Worm (Caenorhabditis elegans) whole organism, dauer: ENCODE data around the gene C07A4.3.

Source experiments
- unc-62 ChIP-seq: sonication (generic microtip); optimal IDR thresholded peaks from 2 replicates; lab custom pipeline; 2017; ENCODE audit warnings: missing biosample characterization, missing genetic modification reagents, missing genetic modification characterization

C07A4.3 gene

ce11 chrX:10204313-10205063 is 29.7 kb downstream of the C07A4.3 start:
- TF ChIP-seq unc-62 (GFP tag; lab: Kevin White, UChicago) = no peak

ce11 chrX:10205321-10205720 is 30.5 kb downstream of the C07A4.3 start, which contains the start of gene sex-1:
sex-1 (minus strand) TSS chrX:10205421.
- no peak for TF ChIP-seq unc-62 (GFP tag; lab: Kevin White, UChicago)

ce11 chrX:10206008-10206407 is 31.2 kb downstream of the C07A4.3 start:
- TF ChIP-seq unc-62 (GFP tag; lab: Kevin White, UChicago) = no peak

- no peak for TF ChIP-seq unc-62 (GFP tag; lab: Kevin White, UChicago)
These were observed 33.7 kb downstream of the C07A4.3 start for ce11 chrX:10208481-10208880.

ce11 chrX:10212469-10212868 is 37.7 kb downstream of the C07A4.3 start, which contains the start of gene F44A6.3:
F44A6.3 (plus strand) TSS chrX:10212769.
- TF ChIP-seq unc-62 (GFP tag; lab: Kevin White, UChicago) = no peak

- TF ChIP-seq unc-62 (GFP tag; lab: Kevin White, UChicago) = no peak
These were observed 40.6 kb downstream of the C07A4.3 start, which contains the start of gene F44A6.4 for ce11 chrX:10215429-10215828. F44A6.4 (minus strand) TSS chrX:10215495.

ce11 chrX:10216344-10216743 is 41.6 kb downstream of the C07A4.3 start:
- no peak for TF ChIP-seq unc-62 (GFP tag; lab: Kevin White, UChicago)

- no peak for TF ChIP-seq unc-62 (GFP tag; lab: Kevin White, UChicago)
These were observed 42.1 kb downstream of the C07A4.3 start for ce11 chrX:10216857-10217256.

- no peak for TF ChIP-seq unc-62 (GFP tag; lab: Kevin White, UChicago)
These were observed 44.0 kb downstream of the C07A4.3 start, which contains the start of gene F44A6.5 for ce11 chrX:10218779-10219178. F44A6.5 (minus strand) TSS chrX:10218929.

ce11 chrX:10219184-10219705 is 44.5 kb downstream of the C07A4.3 start:
- no peak for TF ChIP-seq unc-62 (GFP tag; lab: Kevin White, UChicago)
